Fruit fly (Drosophila melanogaster) whole organism, embryonic: ENCODE measurements around the gene HDAC1.

ENCODE experiments used
- Awh ChIP-seq: fragments of 200-800 bp; sonication (Bioruptor generic); IDR thresholded peaks from 2 replicates; pipeline ENCODE4, ENCODE4 v1.3.6; 2022; ENCODE audit warnings: missing biosample characterization, missing genetic modification characterization
- B-H2 ChIP-seq: fragments of 200-800 bp; sonication (Bioruptor generic); optimal IDR thresholded peaks from 2 replicates; lab custom pipeline; 2018; ENCODE audit warnings: missing biosample characterization, mild to moderate bottlenecking, missing genetic modification characterization
- Bdp1 ChIP-seq: fragments of 200-800 bp; sonication (Bioruptor generic); optimal IDR thresholded peaks from 3 replicates; lab custom pipeline; 2016; ENCODE audit warnings: missing biosample characterization, missing genetic modification characterization
- CG12659 ChIP-seq: fragments of 200-800 bp; sonication (Bioruptor generic); optimal IDR thresholded peaks from 3 replicates; lab custom pipeline; 2017; ENCODE audit warnings: mild to moderate bottlenecking, missing biosample characterization, missing genetic modification reagents, missing genetic modification characterization
- CG12769 ChIP-seq: fragments of 200-800 bp; sonication (Bioruptor generic); optimal IDR thresholded peaks from 2 replicates; lab custom pipeline; 2019; ENCODE audit warnings: missing biosample characterization, mild to moderate bottlenecking, missing genetic modification characterization, moderate library complexity
- CG14710 ChIP-seq: fragments of 200-800 bp; sonication (Bioruptor generic); optimal IDR thresholded peaks from 3 replicates; lab custom pipeline; 2019; ENCODE audit warnings: missing biosample characterization, mild to moderate bottlenecking, missing genetic modification characterization, moderate library complexity
- CG17612 ChIP-seq: fragments of 200-800 bp; sonication (Bioruptor generic); IDR thresholded peaks from 2 replicates; pipeline ENCODE4 v1.3.6; 2022; ENCODE audit warnings: missing biosample characterization, missing genetic modification characterization
- CG18262 ChIP-seq: fragments of 200-800 bp; optimal IDR thresholded peaks from 3 replicates; lab custom pipeline; 2019; ENCODE audit warnings: missing biosample characterization, mild to moderate bottlenecking, missing genetic modification characterization, moderate library complexity
- CG1832 ChIP-seq: fragments of 200-800 bp; sonication (Bioruptor generic); optimal IDR thresholded peaks from 2 replicates; lab custom pipeline; 2017; ENCODE audit warnings: missing biosample characterization, mild to moderate bottlenecking, missing genetic modification characterization, inconsistent platforms
- CG2678 ChIP-seq: fragments of 200-800 bp; sonication (Bioruptor generic); optimal IDR thresholded peaks from 3 replicates; lab custom pipeline; 2019; ENCODE audit warnings: missing biosample characterization, mild to moderate bottlenecking, missing genetic modification characterization, moderate library complexity
- CG30403 ChIP-seq: fragments of 200-800 bp; sonication (Bioruptor generic); optimal IDR thresholded peaks from 3 replicates; lab custom pipeline; 2016; ENCODE audit warnings: missing biosample characterization, missing genetic modification characterization
- CG32532 ChIP-seq: fragments of 200-800 bp; sonication (Bioruptor generic); IDR thresholded peaks from 2 replicates; pipeline ENCODE4 v1.3.6; 2022; ENCODE audit warnings: missing biosample characterization, missing genetic modification characterization
- CG32767 ChIP-seq: fragments of 200-800 bp; sonication (Bioruptor generic); IDR thresholded peaks from 2 replicates; pipeline ENCODE4 v1.3.6; 2022; ENCODE audit warnings: missing biosample characterization, missing genetic modification characterization
- CG34224 ChIP-seq: fragments of 200-800 bp; sonication (Bioruptor generic); IDR thresholded peaks from 3 replicates; pipeline ENCODE4 v1.3.6; 2022; ENCODE audit warnings: missing biosample characterization, missing genetic modification characterization; ENCODE audit not compliant: partially characterized antibody
- CG34376 ChIP-seq: fragments of 200-800 bp; sonication (Bioruptor generic); optimal IDR thresholded peaks from 2 replicates; lab custom pipeline; 2018; ENCODE audit warnings: missing biosample characterization, mild to moderate bottlenecking, missing genetic modification characterization
- CG34422 ChIP-seq: fragments of 200-800 bp; sonication (Bioruptor generic); IDR thresholded peaks from 3 replicates; pipeline ENCODE4 v1.3.6; 2022; ENCODE audit warnings: missing biosample characterization, missing genetic modification characterization
- CG4707 ChIP-seq: fragments of 200-800 bp; sonication (Bioruptor generic); optimal IDR thresholded peaks from 2 replicates; lab custom pipeline; 2018; ENCODE audit warnings: missing biosample characterization, mild to moderate bottlenecking, missing genetic modification characterization, moderate library complexity
- CG4820 ChIP-seq: fragments of 200-800 bp; sonication (Bioruptor generic); optimal IDR thresholded peaks from 3 replicates; lab custom pipeline; 2016; ENCODE audit warnings: missing biosample characterization, missing genetic modification characterization
- CG5180 ChIP-seq: fragments of 200-800 bp; sonication (Bioruptor generic); optimal IDR thresholded peaks from 3 replicates; lab custom pipeline; 2017; ENCODE audit warnings: missing biosample characterization, missing genetic modification characterization, mild to moderate bottlenecking, moderate library complexity, missing genetic modification reagents
- CG7745 ChIP-seq: fragments of 200-800 bp; sonication (Bioruptor generic); optimal IDR thresholded peaks from 2 replicates; lab custom pipeline; 2018; ENCODE audit warnings: missing biosample characterization, mild to moderate bottlenecking, missing genetic modification characterization, moderate library complexity
- CG8089 ChIP-seq: fragments of 200-800 bp; sonication (Bioruptor generic); optimal IDR thresholded peaks from 3 replicates; lab custom pipeline; 2016; ENCODE audit warnings: missing biosample characterization, missing genetic modification characterization
- CG8281 ChIP-seq: fragments of 200-800 bp; sonication (Bioruptor generic); optimal IDR thresholded peaks from 2 replicates; lab custom pipeline; 2018; ENCODE audit warnings: missing biosample characterization, mild to moderate bottlenecking, missing genetic modification characterization, moderate library complexity
- CG9215 ChIP-seq: fragments of 200-800 bp; sonication (Bioruptor generic); IDR thresholded peaks from 2 replicates; pipeline ENCODE4 v1.3.6; 2022; ENCODE audit warnings: missing biosample characterization, missing genetic modification characterization
- CoRest ChIP-seq: fragments of 200-800 bp; sonication (Bioruptor generic); optimal IDR thresholded peaks from 3 replicates; lab custom pipeline; 2018; ENCODE audit warnings: missing biosample characterization, mild to moderate bottlenecking, missing genetic modification characterization, moderate library complexity
- D19B ChIP-seq: fragments of 200-800 bp; sonication (Bioruptor generic); optimal IDR thresholded peaks from 2 replicates; lab custom pipeline; 2017; ENCODE audit warnings: missing biosample characterization, mild to moderate bottlenecking, missing genetic modification characterization
- Dad ChIP-seq: fragments of 200-800 bp; sonication (Bioruptor generic); optimal IDR thresholded peaks from 3 replicates; lab custom pipeline; 2016; ENCODE audit warnings: missing biosample characterization, missing genetic modification characterization
- Gug ChIP-seq: fragments of 200-800 bp; sonication (Bioruptor generic); IDR thresholded peaks from 4 replicates; pipeline ENCODE4 v1.3.6; 2022; ENCODE audit warnings: missing biosample characterization, missing genetic modification characterization
- HLH3B ChIP-seq: fragments of 200-800 bp; sonication (Bioruptor generic); IDR thresholded peaks from 2 replicates; pipeline ENCODE4 v1.3.6; 2022; ENCODE audit warnings: missing biosample characterization, missing genetic modification characterization
- HLH4C ChIP-seq: fragments of 200-800 bp; sonication (Bioruptor generic); IDR thresholded peaks from 3 replicates; pipeline ENCODE4 v1.3.6; 2022; ENCODE audit warnings: missing biosample characterization, missing genetic modification characterization; ENCODE audit not compliant: partially characterized antibody
- HLHmδ ChIP-seq: fragments of 200-800 bp; sonication (Bioruptor generic); optimal IDR thresholded peaks from 2 replicates; lab custom pipeline; 2018; ENCODE audit warnings: missing biosample characterization, mild to moderate bottlenecking, missing genetic modification characterization, moderate library complexity
- MTF-1 ChIP-seq: fragments of 200-800 bp; sonication (Bioruptor generic); optimal IDR thresholded peaks from 2 replicates; lab custom pipeline; 2018; ENCODE audit warnings: missing biosample characterization, mild to moderate bottlenecking, missing genetic modification characterization, borderline replicate concordance
- NK7.1 ChIP-seq: fragments of 200-800 bp; sonication (Bioruptor generic); optimal IDR thresholded peaks from 3 replicates; lab custom pipeline; 2016; ENCODE audit warnings: missing biosample characterization, missing genetic modification characterization
- Pdp1 ChIP-seq, 2 experiments: fragments of 200-800 bp; sonication (Bioruptor generic); optimal IDR thresholded peaks; 3 replicates each; lab custom pipeline; 2016; ENCODE audit warnings: missing biosample characterization in 2 of 2, missing genetic modification characterization in 2 of 2, mild to moderate bottlenecking in 1 of 2, moderate library complexity in 1 of 2
- Ptx1 ChIP-seq: fragments of 200-800 bp; sonication (Bioruptor generic); IDR thresholded peaks from 2 replicates; pipeline ENCODE4 v1.3.6; 2022; ENCODE audit warnings: missing biosample characterization, missing genetic modification characterization
- abd-A ChIP-seq: fragments of 200-800 bp; sonication (Bioruptor generic); optimal IDR thresholded peaks from 3 replicates; lab custom pipeline; 2019; ENCODE audit warnings: missing biosample characterization, mild to moderate bottlenecking, missing genetic modification characterization, moderate library complexity
- gfzf ChIP-seq: fragments of 200-800 bp; sonication (Bioruptor generic); optimal IDR thresholded peaks from 2 replicates; lab custom pipeline; 2016; ENCODE audit warnings: missing biosample characterization, mild to moderate bottlenecking, missing genetic modification characterization, moderate library complexity
- gro ChIP-seq: fragments of 200-800 bp; sonication (Bioruptor generic); optimal IDR thresholded peaks from 2 replicates; lab custom pipeline; 2016; ENCODE audit warnings: missing biosample characterization, missing genetic modification characterization
- maf-S ChIP-seq: fragments of 200-800 bp; sonication (Bioruptor generic); optimal IDR thresholded peaks from 2 replicates; lab custom pipeline; 2016; ENCODE audit warnings: missing biosample characterization, missing genetic modification characterization
- p53 ChIP-seq: fragments of 200-800 bp; sonication (Bioruptor generic); optimal IDR thresholded peaks from 2 replicates; lab custom pipeline; 2016; ENCODE audit warnings: missing biosample characterization, missing genetic modification characterization
- peb ChIP-seq: fragments of 200-800 bp; sonication (Bioruptor generic); IDR thresholded peaks from 2 replicates; pipeline ENCODE4 v1.3.6; 2022; ENCODE audit warnings: missing biosample characterization, missing genetic modification characterization
- pros ChIP-seq: fragments of 200-800 bp; sonication (Bioruptor generic); optimal IDR thresholded peaks from 3 replicates; lab custom pipeline; 2019; ENCODE audit warnings: missing biosample characterization, mild to moderate bottlenecking, missing genetic modification characterization, moderate library complexity
- psq ChIP-seq: fragments of 200-800 bp; sonication (Bioruptor generic); optimal IDR thresholded peaks from 2 replicates; lab custom pipeline; 2017; ENCODE audit warnings: missing biosample characterization, missing genetic modification characterization
- sima ChIP-seq: fragments of 200-800 bp; sonication (Bioruptor generic); optimal IDR thresholded peaks from 2 replicates; lab custom pipeline; 2016; ENCODE audit warnings: missing biosample characterization, missing genetic modification characterization
- slp2 ChIP-seq: fragments of 200-800 bp; sonication (Bioruptor generic); optimal IDR thresholded peaks from 2 replicates; lab custom pipeline; 2016; ENCODE audit warnings: missing biosample characterization, missing genetic modification characterization
- sob ChIP-seq: fragments of 200-800 bp; sonication (Bioruptor generic); IDR thresholded peaks from 2 replicates; pipeline ENCODE4 v1.3.6; 2022; ENCODE audit warnings: missing biosample characterization, missing genetic modification characterization
- sqz ChIP-seq: fragments of 200-800 bp; sonication (Bioruptor generic); optimal IDR thresholded peaks from 3 replicates; lab custom pipeline; 2018; ENCODE audit warnings: missing biosample characterization, mild to moderate bottlenecking, missing genetic modification characterization
- tap ChIP-seq: fragments of 200-800 bp; optimal IDR thresholded peaks from 3 replicates; lab custom pipeline; 2019; ENCODE audit warnings: missing biosample characterization, mild to moderate bottlenecking, missing genetic modification characterization, moderate library complexity

HDAC1 gene

dm6 chr3L:4625387-4626386, 847 bp upstream of the HDAC1 start, which contains the start of gene Src64B (continued):
- TF ChIP-seq CG32532 (GFP tag; lab: Robert Waterston, UW), result 0 out of 2 replicates have a peak, but pooled peaks have one; percentile 31
- peak; percentile 65 for TF ChIP-seq gro (GFP tag; lab: Kevin White, UChicago)
- no peak for TF ChIP-seq Pdp1 (GFP tag; optimal IDR thresholded peaks at IDR 0.05; lab: Kevin White, UChicago)
- no peak for TF ChIP-seq HLH3B (GFP tag; lab: Robert Waterston, UW)
- peak; percentile 3 for TF ChIP-seq CG18262 (tag; lab: Kevin White, UChicago)
- no peak for TF ChIP-seq CG9215 (GFP tag; lab: Robert Waterston, UW)
- TF ChIP-seq psq, result peak; percentile 92
- peak; percentile 19 for TF ChIP-seq MTF-1 (GFP tag; lab: Kevin White, UChicago)
- TF ChIP-seq CG34376, result peak; percentile 43
- no peak for TF ChIP-seq Bdp1
- peak; percentile 59 for TF ChIP-seq abd-A (tag; lab: Kevin White, UChicago)
- TF ChIP-seq CG2678 (tag; lab: Kevin White, UChicago), result peak; percentile 27
- no peak for TF ChIP-seq Dad
- peak; percentile 13 for TF ChIP-seq NK7.1 (GFP tag; lab: Kevin White, UChicago)
- no peak for TF ChIP-seq D19B (GFP tag; lab: Kevin White, UChicago)
- peak; percentile 34 for TF ChIP-seq CG14710 (tag; lab: Kevin White, UChicago)
- peak; percentile 14 for TF ChIP-seq sqz
- peak; percentile 36 for TF ChIP-seq CG4707 (GFP tag; lab: Kevin White, UChicago)
- TF ChIP-seq maf-S (GFP tag; lab: Kevin White, UChicago), result peak; percentile 5
- TF ChIP-seq peb, result no peak
- TF ChIP-seq Gug (GFP tag; lab: Robert Waterston, UW), result 0 out of 4 replicates have a peak, but pooled peaks have one; percentile 8
- peak; percentile 18 for TF ChIP-seq B-H2 (GFP tag; lab: Kevin White, UChicago)
- TF ChIP-seq CG5180, result peak; percentile 13
- TF ChIP-seq CG4820 (GFP tag; lab: Kevin White, UChicago), result no peak
- peak; percentile 45; the same call in 1 of the 2 replicates for TF ChIP-seq sob (GFP tag; lab: Robert Waterston, UW)
- peak; percentile 61 for TF ChIP-seq HLHmδ
- TF ChIP-seq CG17612 (GFP tag; lab: Robert Waterston, UW), result no peak
- TF ChIP-seq CG34422 (GFP tag; lab: Robert Waterston, UW), result peak; percentile 84; the same call in 2 of the 3 replicates
- TF ChIP-seq CG30403, result no peak
- 0 out of 2 replicates have a peak, but pooled peaks have one; percentile 22 for TF ChIP-seq Ptx1 (GFP tag; lab: Robert Waterston, UW)
- no peak for TF ChIP-seq p53
- TF ChIP-seq CG34224 (GFP tag; lab: Robert Waterston, UW), result 0 out of 3 replicates have a peak, but pooled peaks have one; percentile 29
- no peak for TF ChIP-seq sima
- no peak for TF ChIP-seq CG8089 (GFP tag; lab: Kevin White, UChicago)
- peak; percentile 33 for TF ChIP-seq CG12769 (tag; lab: Kevin White, UChicago)
- TF ChIP-seq CG8281 (tag; lab: Kevin White, UChicago), result no peak
- peak; percentile 61 for TF ChIP-seq HLH4C (GFP tag; lab: Robert Waterston, UW)
- peak; percentile 97 for TF ChIP-seq CG1832 (GFP tag; lab: Kevin White, UChicago)
- TF ChIP-seq slp2, result no peak
- TF ChIP-seq gfzf (GFP tag; lab: Kevin White, UChicago), result peak; percentile 38
- TF ChIP-seq pros (GFP tag; lab: Kevin White, UChicago), result peak; percentile 73
- no peak for TF ChIP-seq Awh (GFP tag; lab: Robert Waterston, UW)
- no peak for TF ChIP-seq tap (tag; lab: Kevin White, UChicago)
- no peak for TF ChIP-seq CG7745
- no peak for TF ChIP-seq CoRest (tag; lab: Kevin White, UChicago)
- peak; percentile 55 for TF ChIP-seq CG12659
- TF ChIP-seq CG32767, result peak; percentile 56
